Worm (Caenorhabditis elegans) whole organism, young adult: Measurements from ENCODE around the gene T05C12.15.

Experiments
- K12H6.12 ChIP-seq: fragments of 200-800 bp; sonication (Bioruptor generic); optimal IDR thresholded peaks from 2 replicates; lab custom pipeline; 2018; ENCODE audit warnings: mild to moderate bottlenecking, missing genetic modification characterization, missing compliant biosample characterization
- ZK185.1 ChIP-seq: sonication (generic microtip); optimal IDR thresholded peaks from 2 replicates; lab custom pipeline; 2016; ENCODE audit warnings: mild to moderate bottlenecking, missing genetic modification characterization, missing compliant biosample characterization; ENCODE audit not compliant: poor library complexity, severe bottlenecking
- egl-18 ChIP-seq: fragments of 200-800 bp; sonication (Bioruptor generic); IDR thresholded peaks from 2 replicates; pipeline ENCODE4 v1.3.6; 2022; ENCODE audit warnings: missing genetic modification reagents, missing genetic modification characterization, missing compliant biosample characterization
- lsy-27 ChIP-seq: sonication (generic microtip); optimal IDR thresholded peaks from 2 replicates; lab custom pipeline; 2017; ENCODE audit warnings: missing genetic modification characterization, mild to moderate bottlenecking, missing compliant biosample characterization, antibody characterized with exemption, missing genotype, borderline replicate concordance; ENCODE audit not compliant: insufficient read depth
- nfya-2 ChIP-seq: fragments of 200-800 bp; sonication (Bioruptor generic); IDR thresholded peaks from 2 replicates; pipeline ENCODE4 v1.3.6; 2022; ENCODE audit warnings: missing genetic modification reagents, missing genetic modification characterization, missing compliant biosample characterization
- tbp1 ChIP-seq: fragments of 200-800 bp; sonication (Bioruptor generic); optimal IDR thresholded peaks from 2 replicates; lab custom pipeline; 2018; ENCODE audit warnings: mild to moderate bottlenecking, missing genetic modification characterization, missing compliant biosample characterization
- unc-130 ChIP-seq: sonication (generic microtip); optimal IDR thresholded peaks from 2 replicates; lab custom pipeline; 2016; ENCODE audit warnings: missing genetic modification reagents, missing genetic modification characterization, missing compliant biosample characterization

DNA sequence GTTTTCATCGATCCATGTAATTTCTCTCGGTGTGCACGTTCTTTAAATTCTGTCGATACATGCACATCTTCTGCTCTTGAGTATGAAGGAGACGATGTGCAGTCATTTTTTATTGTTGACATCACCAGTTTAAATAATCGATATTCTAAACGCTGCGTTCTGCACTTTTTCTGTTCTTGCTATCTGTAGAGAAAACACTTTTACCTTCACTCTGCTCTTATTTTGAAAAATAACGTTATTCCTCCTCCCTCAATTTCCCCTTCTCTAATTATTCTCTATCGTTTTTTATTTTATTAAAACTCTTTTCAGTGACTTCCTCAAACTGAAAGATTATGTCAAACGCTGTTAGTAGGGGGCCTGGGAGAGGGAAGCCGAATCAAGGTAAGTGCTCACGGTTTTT lies 47.5 kb downstream of the T05C12.15 start, which contains the start of gene ifg-1:
- TF ChIP-seq egl-18 (GFP tag; lab: Robert Waterston, UW) (no peak), unc-130 (no peak), tbp1 (no peak), K12H6.12 (tag; lab: Kevin White, UChicago) (no peak), lsy-27 (tag; lab: Kevin White, UChicago) (no peak), ZK185.1 (tag; lab: Kevin White, UChicago) (no peak), nfya-2 (no peak)
